Fruit fly (Drosophila melanogaster) whole organism, embryonic: Measurements from ENCODE around the gene Theg.

Experiments used
- Aef1 ChIP-seq: fragments of 200-800 bp; sonication (Bioruptor generic); IDR thresholded peaks from 3 replicates; pipeline ENCODE4 v1.3.6; 2022; ENCODE audit warnings: missing biosample characterization, missing genetic modification characterization
- B-H1 ChIP-seq: fragments of 200-800 bp; sonication (Bioruptor generic); IDR thresholded peaks from 3 replicates; pipeline ENCODE4 v1.3.6; 2022; ENCODE audit warnings: missing biosample characterization, missing genetic modification characterization
- CG10209 ChIP-seq: fragments of 200-800 bp; sonication (Bioruptor generic); optimal IDR thresholded peaks from 3 replicates; lab custom pipeline; 2017; ENCODE audit warnings: missing biosample characterization, mild to moderate bottlenecking, missing genetic modification characterization, missing genetic modification reagents
- CG11456 ChIP-seq: fragments of 200-800 bp; sonication (Bioruptor generic); IDR thresholded peaks from 3 replicates; pipeline ENCODE4 v1.3.6; 2022; ENCODE audit warnings: missing biosample characterization, missing genetic modification characterization
- CG11695 ChIP-seq: fragments of 200-800 bp; sonication (Bioruptor generic); IDR thresholded peaks from 3 replicates; pipeline ENCODE4 v1.3.6; 2022; ENCODE audit warnings: missing biosample characterization, missing genetic modification characterization
- CG1233 ChIP-seq: fragments of 200-800 bp; sonication (Bioruptor generic); optimal IDR thresholded peaks from 4 replicates; lab custom pipeline; 2018; ENCODE audit warnings: missing biosample characterization, mild to moderate bottlenecking, missing genetic modification characterization
- CG15696 ChIP-seq: fragments of 200-800 bp; sonication (Bioruptor generic); optimal IDR thresholded peaks from 2 replicates; lab custom pipeline; 2019; ENCODE audit warnings: missing biosample characterization, mild to moderate bottlenecking, missing genetic modification characterization, moderate library complexity
- CG17568 ChIP-seq: fragments of 200-800 bp; sonication (Bioruptor generic); optimal IDR thresholded peaks from 2 replicates; lab custom pipeline; 2018; ENCODE audit warnings: missing biosample characterization, mild to moderate bottlenecking, missing genetic modification characterization, moderate library complexity
- CG17802 ChIP-seq: fragments of 200-800 bp; sonication (Bioruptor generic); optimal IDR thresholded peaks from 2 replicates; lab custom pipeline; 2018; ENCODE audit warnings: missing biosample characterization, mild to moderate bottlenecking, missing genetic modification characterization, moderate library complexity
- CG2678 ChIP-seq: fragments of 200-800 bp; sonication (Bioruptor generic); optimal IDR thresholded peaks from 3 replicates; lab custom pipeline; 2019; ENCODE audit warnings: missing biosample characterization, mild to moderate bottlenecking, missing genetic modification characterization, moderate library complexity
- CG2712 ChIP-seq: fragments of 200-800 bp; optimal IDR thresholded peaks from 3 replicates; lab custom pipeline; 2019; ENCODE audit warnings: missing biosample characterization, mild to moderate bottlenecking, missing genetic modification characterization, moderate library complexity
- CG2875 ChIP-seq: fragments of 200-800 bp; sonication (Bioruptor generic); optimal IDR thresholded peaks from 2 replicates; lab custom pipeline; 2017; ENCODE audit warnings: missing biosample characterization, mild to moderate bottlenecking, missing genetic modification characterization, missing genetic modification reagents
- CG31224 ChIP-seq: fragments of 200-800 bp; sonication (Bioruptor generic); IDR thresholded peaks from 2 replicates; pipeline ENCODE4 v1.3.6; 2022; ENCODE audit warnings: missing biosample characterization, missing genetic modification characterization
- CG31365 ChIP-seq: fragments of 200-800 bp; sonication (Bioruptor generic); optimal IDR thresholded peaks from 2 replicates; lab custom pipeline; 2018; ENCODE audit warnings: missing biosample characterization, mild to moderate bottlenecking, missing genetic modification characterization
- CG32532 ChIP-seq: fragments of 200-800 bp; sonication (Bioruptor generic); IDR thresholded peaks from 2 replicates; pipeline ENCODE4 v1.3.6; 2022; ENCODE audit warnings: missing biosample characterization, missing genetic modification characterization
- CG32767 ChIP-seq: fragments of 200-800 bp; sonication (Bioruptor generic); IDR thresholded peaks from 2 replicates; pipeline ENCODE4 v1.3.6; 2022; ENCODE audit warnings: missing biosample characterization, missing genetic modification characterization
- CG3407 ChIP-seq: fragments of 200-800 bp; sonication (Bioruptor generic); optimal IDR thresholded peaks from 2 replicates; lab custom pipeline; 2018; ENCODE audit warnings: missing biosample characterization, mild to moderate bottlenecking, missing genetic modification characterization
- CG34376 ChIP-seq: fragments of 200-800 bp; sonication (Bioruptor generic); optimal IDR thresholded peaks from 2 replicates; lab custom pipeline; 2018; ENCODE audit warnings: missing biosample characterization, mild to moderate bottlenecking, missing genetic modification characterization
- CG34422 ChIP-seq: fragments of 200-800 bp; sonication (Bioruptor generic); IDR thresholded peaks from 3 replicates; pipeline ENCODE4 v1.3.6; 2022; ENCODE audit warnings: missing biosample characterization, missing genetic modification characterization
- CG7786 ChIP-seq: fragments of 200-800 bp; sonication (Bioruptor generic); optimal IDR thresholded peaks from 2 replicates; lab custom pipeline; 2016; ENCODE audit warnings: missing biosample characterization, missing genetic modification characterization
- CG7839 ChIP-seq: fragments of 200-800 bp; sonication (Bioruptor generic); optimal IDR thresholded peaks from 3 replicates; lab custom pipeline; 2018; ENCODE audit warnings: missing biosample characterization, mild to moderate bottlenecking, missing genetic modification characterization, moderate library complexity
- CG7928 ChIP-seq: fragments of 200-800 bp; sonication (Bioruptor generic); optimal IDR thresholded peaks from 2 replicates; lab custom pipeline; 2017; ENCODE audit warnings: missing biosample characterization, mild to moderate bottlenecking, missing genetic modification characterization
- CG8924 ChIP-seq: fragments of 200-800 bp; optimal IDR thresholded peaks from 3 replicates; lab custom pipeline; 2019; ENCODE audit warnings: missing biosample characterization, mild to moderate bottlenecking, missing genetic modification characterization, moderate library complexity
- CG9932 ChIP-seq: fragments of 200-800 bp; sonication (Bioruptor generic); IDR thresholded peaks from 2 replicates; pipeline ENCODE4 v1.3.6; 2022; ENCODE audit warnings: missing biosample characterization, missing genetic modification characterization
- Deaf1 ChIP-seq: fragments of 200-800 bp; optimal IDR thresholded peaks from 3 replicates; lab custom pipeline; 2019; ENCODE audit warnings: missing biosample characterization, mild to moderate bottlenecking, missing genetic modification characterization, moderate library complexity
- Gsc ChIP-seq: fragments of 200-800 bp; sonication (Bioruptor generic); IDR thresholded peaks from 2 replicates; pipeline ENCODE4 v1.3.6; 2022; ENCODE audit warnings: missing biosample characterization, missing genetic modification characterization
- Kr ChIP-seq: fragments of 200-800 bp; sonication (Bioruptor generic); optimal IDR thresholded peaks from 2 replicates; lab custom pipeline; 2017; ENCODE audit warnings: missing biosample characterization, mild to moderate bottlenecking, missing genetic modification characterization
- Mad ChIP-seq: fragments of 200-800 bp; sonication (Bioruptor generic); optimal IDR thresholded peaks from 2 replicates; lab custom pipeline; 2016; ENCODE audit warnings: missing biosample characterization, missing genetic modification characterization
- NC2α ChIP-seq: fragments of 200-800 bp; sonication (Bioruptor generic); optimal IDR thresholded peaks from 2 replicates; lab custom pipeline; 2016; ENCODE audit warnings: missing biosample characterization, missing genetic modification characterization
- NfI ChIP-seq: fragments of 200-800 bp; sonication (Bioruptor generic); optimal IDR thresholded peaks from 3 replicates; lab custom pipeline; 2018; ENCODE audit warnings: missing biosample characterization, mild to moderate bottlenecking, missing genetic modification characterization, moderate library complexity
- Optix ChIP-seq: fragments of 200-800 bp; sonication (Bioruptor generic); IDR thresholded peaks from 3 replicates; pipeline ENCODE4 v1.3.6; 2022; ENCODE audit warnings: missing biosample characterization, missing genetic modification characterization
- Ravus ChIP-seq: fragments of 200-800 bp; sonication (Bioruptor generic); IDR thresholded peaks from 2 replicates; pipeline ENCODE4 v1.3.6; 2022; ENCODE audit warnings: missing biosample characterization, missing genetic modification characterization
- Sry-δ ChIP-seq: fragments of 200-800 bp; sonication (Bioruptor generic); optimal IDR thresholded peaks from 2 replicates; lab custom pipeline; 2016; ENCODE audit warnings: missing biosample characterization, missing genetic modification characterization
- ac ChIP-seq: fragments of 200-800 bp; sonication (Bioruptor generic); optimal IDR thresholded peaks from 3 replicates; lab custom pipeline; 2017; ENCODE audit warnings: missing biosample characterization, mild to moderate bottlenecking, missing genetic modification characterization
- al ChIP-seq: fragments of 200-800 bp; sonication (Bioruptor generic); IDR thresholded peaks from 2 replicates; pipeline ENCODE4 v1.3.6; 2022; ENCODE audit warnings: missing biosample characterization, missing genetic modification characterization
- cato ChIP-seq: fragments of 200-800 bp; sonication (Bioruptor generic); optimal IDR thresholded peaks from 2 replicates; lab custom pipeline; 2016; ENCODE audit warnings: missing biosample characterization, missing genetic modification characterization, borderline replicate concordance
- chif ChIP-seq, 2 experiments: fragments of 200-800 bp; sonication (Bioruptor generic); optimal IDR thresholded peaks; 3 replicates each; lab custom pipeline; 2016; ENCODE audit warnings: missing biosample characterization in 2 of 2, missing genetic modification characterization in 2 of 2
- chn ChIP-seq: fragments of 200-800 bp; sonication (Bioruptor generic); optimal IDR thresholded peaks from 2 replicates; lab custom pipeline; 2016; ENCODE audit warnings: missing biosample characterization, missing genetic modification characterization
- cwo ChIP-seq: fragments of 200-800 bp; sonication (Bioruptor generic); optimal IDR thresholded peaks from 3 replicates; lab custom pipeline; 2017; ENCODE audit warnings: missing biosample characterization, missing genetic modification characterization, mild to moderate bottlenecking, moderate library complexity, missing genetic modification reagents
- dimm ChIP-seq: fragments of 200-800 bp; sonication (Bioruptor generic); IDR thresholded peaks from 2 replicates; pipeline ENCODE4 v1.3.6; 2022; ENCODE audit warnings: missing biosample characterization, missing genetic modification characterization
- dmrt99B ChIP-seq: fragments of 200-800 bp; sonication (Bioruptor generic); optimal IDR thresholded peaks from 2 replicates; lab custom pipeline; 2018; ENCODE audit warnings: missing biosample characterization, mild to moderate bottlenecking, missing genetic modification characterization, moderate library complexity
- gcm ChIP-seq: fragments of 200-800 bp; sonication (Bioruptor generic); optimal IDR thresholded peaks from 2 replicates; lab custom pipeline; 2019; ENCODE audit warnings: missing biosample characterization, mild to moderate bottlenecking, missing genetic modification characterization, moderate library complexity
- ken ChIP-seq: fragments of 200-800 bp; sonication (Bioruptor generic); IDR thresholded peaks from 3 replicates; pipeline ENCODE4 v1.3.6; 2022; ENCODE audit warnings: missing biosample characterization, missing genetic modification characterization
- lab ChIP-seq: fragments of 200-800 bp; sonication (Bioruptor generic); optimal IDR thresholded peaks from 3 replicates; lab custom pipeline; 2017; ENCODE audit warnings: missing biosample characterization, missing genetic modification characterization, mild to moderate bottlenecking, moderate library complexity, missing genetic modification reagents
- mirr ChIP-seq: fragments of 200-800 bp; sonication (Bioruptor generic); optimal IDR thresholded peaks from 3 replicates; lab custom pipeline; 2018; ENCODE audit warnings: missing biosample characterization, mild to moderate bottlenecking, missing genetic modification characterization
- pan ChIP-seq, 4 experiments: fragments of >200 bp in 3 of 4; fragments of 200-800 bp in 1 of 4; sonication (Bioruptor generic) in 1 of 4; optimal IDR thresholded peaks in 3 of 4; IDR thresholded peaks in 1 of 4; 2 replicates each; pipeline versions ENCODE4 v1.3.6 to Lab custom; 2017 to 2022; ENCODE audit warnings: missing biosample characterization in 2 of 4, missing genetic modification characterization in 2 of 4, mixed read lengths in 1 of 4
- pho ChIP-seq: fragments of 200-800 bp; sonication (Bioruptor generic); optimal IDR thresholded peaks from 2 replicates; lab custom pipeline; 2016; ENCODE audit warnings: missing biosample characterization, missing genetic modification characterization
- ro ChIP-seq: fragments of 200-800 bp; sonication (Bioruptor generic); IDR thresholded peaks from 2 replicates; pipeline ENCODE4 v1.3.6; 2022; ENCODE audit warnings: missing biosample characterization, missing genetic modification characterization
- slbo ChIP-seq: fragments of 200-800 bp; sonication (Bioruptor generic); IDR thresholded peaks from 2 replicates; pipeline ENCODE4 v1.3.6; 2022; ENCODE audit warnings: missing biosample characterization, missing genetic modification characterization
- sug ChIP-seq: fragments of 200-800 bp; optimal IDR thresholded peaks from 2 replicates; lab custom pipeline; 2019; ENCODE audit warnings: missing biosample characterization, mild to moderate bottlenecking, missing genetic modification characterization, moderate library complexity
- tio ChIP-seq: fragments of 200-800 bp; sonication (Bioruptor generic); optimal IDR thresholded peaks from 2 replicates; lab custom pipeline; 2017; ENCODE audit warnings: missing biosample characterization, missing genetic modification characterization, inconsistent platforms

The Theg gene

DNA sequence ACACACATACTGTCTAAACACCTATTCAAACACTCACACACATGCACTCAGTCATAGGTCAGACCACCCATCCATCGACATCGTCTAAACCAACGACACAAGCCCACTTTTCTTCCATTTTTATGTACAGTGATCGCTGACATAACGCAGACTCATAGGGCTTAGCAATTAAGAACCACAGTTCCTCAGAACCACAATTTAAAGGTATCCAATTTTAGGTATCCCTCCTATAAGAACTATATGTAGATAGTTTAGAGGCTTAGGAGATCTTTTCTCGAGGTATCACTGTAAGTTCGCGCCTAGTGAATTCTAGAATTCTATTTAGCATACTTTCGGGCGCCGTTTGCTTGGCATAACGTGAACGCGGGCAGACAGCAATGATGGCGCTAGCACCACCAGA lies 21.6 kb upstream of the Theg start (continued):
- TF ChIP-seq CG31365 (tag; lab: Kevin White, UChicago), result no peak
- TF ChIP-seq lab (GFP tag; lab: Kevin White, UChicago), result peak; percentile 32
- TF ChIP-seq ro (GFP tag; lab: Robert Waterston, UW), result no peak
- peak; percentile 14 for TF ChIP-seq tio
- TF ChIP-seq CG31224 (GFP tag; lab: Robert Waterston, UW), result no peak
- TF ChIP-seq Aef1, result peak; percentile 67
- TF ChIP-seq Deaf1 (tag; lab: Kevin White, UChicago), result no peak
- TF ChIP-seq CG7786 (GFP tag; lab: Kevin White, UChicago), result peak; percentile 55
- TF ChIP-seq NfI, result peak; percentile 51
- TF ChIP-seq slbo (GFP tag; lab: Robert Waterston, UW), result peak; percentile 80
- peak; percentile 40; the same call in 1 of the 3 replicates for TF ChIP-seq Optix (GFP tag; lab: Robert Waterston, UW)
- TF ChIP-seq Ravus (GFP tag; lab: Robert Waterston, UW), result no peak
- no peak for TF ChIP-seq Kr
- TF ChIP-seq ac (GFP tag; lab: Kevin White, UChicago), result no peak
- TF ChIP-seq CG17802 (tag; lab: Kevin White, UChicago), result peak; percentile 12
- no peak for TF ChIP-seq sug (tag; lab: Kevin White, UChicago)
- no peak for TF ChIP-seq NC2α (GFP tag; lab: Kevin White, UChicago)
- TF ChIP-seq CG32532, result peak; percentile 73
- TF ChIP-seq CG2678 (tag; lab: Kevin White, UChicago), result no peak
- TF ChIP-seq chif (GFP tag; optimal IDR thresholded peaks at IDR 0.05; lab: Kevin White, UChicago), result peak; percentile 15 to 46
- no peak for TF ChIP-seq CG7928 (GFP tag; lab: Kevin White, UChicago)
- TF ChIP-seq CG10209 (GFP tag; lab: Kevin White, UChicago), result peak; percentile 22
- peak; percentile 43; the same call in 1 of the 3 replicates for TF ChIP-seq ken (GFP tag; lab: Robert Waterston, UW)
- TF ChIP-seq dmrt99B (tag; lab: Kevin White, UChicago), result peak; percentile 46
- TF ChIP-seq Gsc (GFP tag; lab: Robert Waterston, UW), result 0 out of 2 replicates have a peak, but pooled peaks have one; percentile 28
- TF ChIP-seq CG8924, result no peak
- no peak for TF ChIP-seq CG2875 (GFP tag; lab: Kevin White, UChicago)
- peak; percentile 29; the same call in 1 of the 3 replicates for TF ChIP-seq CG34422 (GFP tag; lab: Robert Waterston, UW)
- peak; percentile 57; the same call in 2 of the 3 replicates for TF ChIP-seq B-H1 (GFP tag; lab: Robert Waterston, UW)
- no peak for TF ChIP-seq CG15696 (tag; lab: Kevin White, UChicago)
- no peak for TF ChIP-seq CG2712
- TF ChIP-seq CG3407 (GFP tag; lab: Kevin White, UChicago), result no peak
- no peak for TF ChIP-seq Sry-δ
- no peak; the same call in 2 of the 3 replicates for TF ChIP-seq CG11695 (GFP tag; lab: Robert Waterston, UW)
- TF ChIP-seq pan (optimal IDR thresholded peaks at IDR 0.05; lab: Kevin White, UChicago), result no peak
- peak in 1 of 2 experiments; percentile 60 for TF ChIP-seq pan (GFP tag; optimal IDR thresholded peaks at IDR 0.05 in 1 of 2, IDR thresholded peaks at IDR 0.05 in 1 of 2)
- TF ChIP-seq dimm (GFP tag; lab: Robert Waterston, UW), result no peak
- TF ChIP-seq Mad (GFP tag; lab: Kevin White, UChicago), result no peak
- TF ChIP-seq gcm (GFP tag; lab: Kevin White, UChicago), result no peak
- peak; percentile 75 for TF ChIP-seq CG11456 (GFP tag; lab: Robert Waterston, UW)
- no peak for TF ChIP-seq mirr (GFP tag; lab: Kevin White, UChicago)
- peak; percentile 26 for TF ChIP-seq chn
- peak; percentile 69 for TF ChIP-seq CG7839 (tag; lab: Kevin White, UChicago)
- peak; percentile 63 for TF ChIP-seq CG9932 (GFP tag; lab: Robert Waterston, UW)
- no peak for TF ChIP-seq CG32767 (GFP tag; lab: Robert Waterston, UW)
- TF ChIP-seq al (GFP tag; lab: Robert Waterston, UW), result peak; percentile 63
- no peak for TF ChIP-seq cwo (GFP tag; lab: Kevin White, UChicago)
- TF ChIP-seq CG34376 (GFP tag; lab: Kevin White, UChicago), result no peak
- TF ChIP-seq pho (GFP tag; lab: Kevin White, UChicago), result no peak
- peak; percentile 1 for TF ChIP-seq CG1233
- TF ChIP-seq CG17568 (GFP tag; lab: Kevin White, UChicago), result no peak
- TF ChIP-seq cato (GFP tag; lab: Kevin White, UChicago), result no peak
